Fruit fly (Drosophila melanogaster) whole organism, adult: ENCODE measurements around the gene Brms1.

Source experiments
- Hr96 ChIP-seq: fragments of 200-800 bp; sonication (Bioruptor generic); optimal IDR thresholded peaks from 2 replicates; lab custom pipeline; 2016; ENCODE audit warnings: missing biosample characterization, missing genetic modification characterization
- kay ChIP-seq: fragments of 200-800 bp; sonication (Bioruptor generic); peaks from one replicate; lab custom pipeline; 2016; ENCODE audit warnings: missing biosample characterization, missing genetic modification characterization, borderline replicate concordance
- pad ChIP-seq: fragments of 200-800 bp; sonication (Bioruptor generic); optimal IDR thresholded peaks from 3 replicates; lab custom pipeline; 2017; ENCODE audit warnings: missing biosample characterization, missing genetic modification characterization, mild to moderate bottlenecking, moderate library complexity, missing genetic modification reagents

dm6 chrX:12947670-12948069 lies 38.2 kb upstream of the Brms1 start:
- TF ChIP-seq Hr96 (GFP tag; lab: Kevin White, UChicago) (no peak), kay (GFP tag; lab: Kevin White, UChicago) (no peak), pad (GFP tag; lab: Kevin White, UChicago) (no peak)
